Fruit fly (Drosophila melanogaster): ENCODE measurements around the gene CG18823.

Gene CG18823

dm6 chrX:955873-956272 lies 34.4 kb upstream of the CG18823 start (continued):
- TF ChIP-seq CG17385 (GFP tag; optimal IDR thresholded peaks at IDR 0.05) (peak; percentile 41), stc (GFP tag; IDR thresholded peaks at IDR 0.05) (peak; percentile 65; the same call in 1 of the 2 replicates), wek (GFP tag; optimal IDR thresholded peaks at IDR 0.05) (peak; percentile 30), az2 (GFP tag; optimal IDR thresholded peaks at IDR 0.05) (peak; percentile 55), Dad (GFP tag; optimal IDR thresholded peaks at IDR 0.05) (peak; percentile 3), slou (GFP tag; optimal IDR thresholded peaks at IDR 0.05) (no peak), ro (GFP tag; IDR thresholded peaks at IDR 0.05) (0 out of 2 replicates have a peak, but pooled peaks have one; percentile 24), cwo (GFP tag; optimal IDR thresholded peaks at IDR 0.05) (peak; percentile 32), br (optimal IDR thresholded peaks at IDR 0.05) (no peak), CG32532 (GFP tag; IDR thresholded peaks at IDR 0.05) (peak; percentile 65), bigmax (GFP tag; optimal IDR thresholded peaks at IDR 0.05) (no peak), CG13123 (GFP tag; optimal IDR thresholded peaks at IDR 0.05) (peak; percentile 5), fu2 (GFP tag; optimal IDR thresholded peaks at IDR 0.05) (peak; percentile 26), ase (GFP tag; IDR thresholded peaks at IDR 0.05) (peak; percentile 46; the same call in 1 of the 3 replicates), mam (GFP tag; optimal IDR thresholded peaks at IDR 0.05) (peak; percentile 56), Dll (GFP tag; IDR thresholded peaks at IDR 0.05; ENCODE audit: partially characterized antibody) (no peak), sima (GFP tag; optimal IDR thresholded peaks at IDR 0.05) (no peak), Nf-YC (tag; optimal IDR thresholded peaks at IDR 0.05) (no peak), schlank (tag; optimal IDR thresholded peaks at IDR 0.05) (peak; percentile 11), Mad (GFP tag; optimal IDR thresholded peaks at IDR 0.05) (no peak), GATAe (GFP tag; conservative IDR thresholded peaks at IDR 0.05) (no peak), Fer1 (GFP tag; optimal IDR thresholded peaks at IDR 0.05) (peak; percentile 75), Dp (GFP tag; optimal IDR thresholded peaks at IDR 0.05) (no peak), Gug (GFP tag; IDR thresholded peaks at IDR 0.05) (peak; percentile 54; the same call in 2 of the 4 replicates), ab (GFP tag; optimal IDR thresholded peaks at IDR 0.05) (no peak), shn (GFP tag; optimal IDR thresholded peaks at IDR 0.05) (peak; percentile 22), lmd (GFP tag; IDR thresholded peaks at IDR 0.05) (peak; percentile 73), Rfx (GFP tag; IDR thresholded peaks at IDR 0.05) (peak; percentile 71), gcm2 (GFP tag; optimal IDR thresholded peaks at IDR 0.05) (no peak), zen2 (GFP tag; IDR thresholded peaks at IDR 0.05; ENCODE audit: partially characterized antibody) (no peak), CG17359 (tag; optimal IDR thresholded peaks at IDR 0.05) (peak; percentile 65), Atf-2 (GFP tag; optimal IDR thresholded peaks at IDR 0.05) (no peak), CG4282 (GFP tag; optimal IDR thresholded peaks at IDR 0.05) (no peak), knrl (GFP tag; IDR thresholded peaks at IDR 0.05; ENCODE audit: partially characterized antibody) (no peak), Nf-YB (GFP tag; optimal IDR thresholded peaks at IDR 0.05) (peak; percentile 17), CG6689 (GFP tag; IDR thresholded peaks at IDR 0.05) (peak; percentile 58), fd3F (GFP tag; optimal IDR thresholded peaks at IDR 0.05) (peak; percentile 30), BtbVII (GFP tag; optimal IDR thresholded peaks at IDR 0.05) (peak; percentile 41), D (optimal IDR thresholded peaks at IDR 0.05) (no peak), D (GFP tag; optimal IDR thresholded peaks at IDR 0.05) (peak; percentile 43), dmrt11E (tag; optimal IDR thresholded peaks at IDR 0.05) (no peak), CG1603 (tag; optimal IDR thresholded peaks at IDR 0.05) (peak; percentile 78), CG6683 (GFP tag; optimal IDR thresholded peaks at IDR 0.05) (peak; percentile 35), her (GFP tag; optimal IDR thresholded peaks at IDR 0.05) (peak; percentile 26), jumu (GFP tag; optimal IDR thresholded peaks at IDR 0.05) (peak; percentile 60), btn (GFP tag; optimal IDR thresholded peaks at IDR 0.05) (peak; percentile 3), pho (GFP tag; optimal IDR thresholded peaks at IDR 0.05) (peak; percentile 30), Spps (tag; optimal IDR thresholded peaks at IDR 0.05) (no peak), CG4617 (GFP tag; optimal IDR thresholded peaks at IDR 0.05; ENCODE audit: borderline replicate concordance) (no peak), CG6654 (GFP tag; optimal IDR thresholded peaks at IDR 0.05) (peak; percentile 4), grn (GFP tag; optimal IDR thresholded peaks at IDR 0.05) (no peak), Ssrp (tag; optimal IDR thresholded peaks at IDR 0.05) (peak; percentile 57)
